Worm (Caenorhabditis elegans): Measurements from ENCODE around the gene F16B4.4.

Gene F16B4.4

ce11 chrV:1579790-1580189 is 14.0 kb upstream of the F16B4.4 start:
- TF ChIP-seq efl-1 (optimal IDR thresholded peaks at IDR 0.05): no peak
- TF ChIP-seq efl-1 (GFP tag; optimal IDR thresholded peaks at IDR 0.05 in 1 of 2): peak in 1 of 2 experiments; percentile 53
- TF ChIP-seq nhr-85 (tag): peak; percentile 71
- TF ChIP-seq ceh-90 (tag; optimal IDR thresholded peaks at IDR 0.05): no peak
- no peak for TF ChIP-seq mab-9 (GFP tag; IDR thresholded peaks at IDR 0.05)
- TF ChIP-seq pag-3 (tag; optimal IDR thresholded peaks at IDR 0.05; ENCODE audit: borderline replicate concordance, insufficient read depth): no peak

ce11 chrV:1583242-1583641 is 10.6 kb upstream of the F16B4.4 start:
- TF ChIP-seq hlh-4 (tag; optimal IDR thresholded peaks at IDR 0.05) (no peak), vab-15 (tag; optimal IDR thresholded peaks at IDR 0.05) (no peak), ceh-88 (GFP tag; IDR thresholded peaks at IDR 0.05) (no peak), snpc-4 (tag; optimal IDR thresholded peaks at IDR 0.05) (no peak), hpl-2 (GFP tag; optimal IDR thresholded peaks at IDR 0.05) (no peak), nhr-76 (tag; optimal IDR thresholded peaks at IDR 0.05) (no peak), tbx-2 (tag; optimal IDR thresholded peaks at IDR 0.05) (no peak), ces-1 (GFP tag; optimal IDR thresholded peaks at IDR 0.05) (no peak)

ce11 chrV:1585411-1585810 is 8.4 kb upstream of the F16B4.4 start, which contains the start of gene F16B4.7:
F16B4.7 (plus strand) TSS chrV:1585711.
- no peak for TF ChIP-seq lin-35 (GFP tag; optimal IDR thresholded peaks at IDR 0.05)
- TF ChIP-seq blmp-1 (tag; optimal IDR thresholded peaks at IDR 0.05): no peak
- TF ChIP-seq nhr-20 (tag; optimal IDR thresholded peaks at IDR 0.05): no peak
- no peak for TF ChIP-seq nhr-85 (tag)
- TF ChIP-seq hpl-2 (GFP tag; optimal IDR thresholded peaks at IDR 0.05): no peak
- TF ChIP-seq fkh-10 (GFP tag; optimal IDR thresholded peaks at IDR 0.05): no peak
- no peak for TF ChIP-seq ama-1 (optimal IDR thresholded peaks at IDR 0.05)
- no peak for TF ChIP-seq fos-1 (tag; optimal IDR thresholded peaks at IDR 0.05)
- no peak for TF ChIP-seq ceh-82 (tag; optimal IDR thresholded peaks at IDR 0.05)

- no peak for TF ChIP-seq efl-3 (GFP tag; optimal IDR thresholded peaks at IDR 0.05)
- TF ChIP-seq mab-9 (GFP tag; IDR thresholded peaks at IDR 0.05): no peak
- TF ChIP-seq dsc-1 (tag; optimal IDR thresholded peaks at IDR 0.05): no peak
- TF ChIP-seq lin-13 (GFP tag; optimal IDR thresholded peaks at IDR 0.05): no peak
- TF ChIP-seq aha-1 (tag; optimal IDR thresholded peaks at IDR 0.05): no peak
Measured at ce11 chrV:1586906-1587305, 6.9 kb upstream of the F16B4.4 start, which contains the start of gene F16B4.6. F16B4.6 (plus strand) TSS chrV:1587206.

- TF ChIP-seq irx-1 (tag; optimal IDR thresholded peaks at IDR 0.05) (no peak), fkh-10 (GFP tag; optimal IDR thresholded peaks at IDR 0.05) (no peak), ceh-82 (tag; optimal IDR thresholded peaks at IDR 0.05) (no peak)
Measured at ce11 chrV:1588128-1588527, 5.7 kb upstream of the F16B4.4 start, which contains the start of gene F16B4.5. F16B4.5 (plus strand) TSS chrV:1588428.

ce11 chrV:1594554-1595092 is 804 bp downstream of the F16B4.4 start:
- TF ChIP-seq nhr-77 (tag; optimal IDR thresholded peaks at IDR 0.05) (no peak), ets-5 (GFP tag; IDR thresholded peaks at IDR 0.05) (no peak), lin-15B (tag; optimal IDR thresholded peaks at IDR 0.05) (no peak), tbx-2 (tag; optimal IDR thresholded peaks at IDR 0.05) (no peak), grh-1 (GFP tag; IDR thresholded peaks at IDR 0.05) (no peak), ces-1 (GFP tag; optimal IDR thresholded peaks at IDR 0.05) (no peak), unc-130 (tag; optimal IDR thresholded peaks at IDR 0.05) (no peak), nhr-84 (tag; optimal IDR thresholded peaks at IDR 0.05) (no peak), nhr-71 (tag; optimal IDR thresholded peaks at IDR 0.05) (no peak), fos-1 (tag; optimal IDR thresholded peaks at IDR 0.05) (no peak), unc-86 (tag; optimal IDR thresholded peaks at IDR 0.05) (no peak), mef-2 (tag; optimal IDR thresholded peaks at IDR 0.05) (no peak), fkh-10 (GFP tag; optimal IDR thresholded peaks at IDR 0.05) (no peak), lin-39 (tag; optimal IDR thresholded peaks at IDR 0.05) (no peak), zag-1 (tag; optimal IDR thresholded peaks at IDR 0.05) (no peak), nhr-85 (tag) (no peak)

Measured in whole organism, L1 larva.